Worm (Caenorhabditis elegans) whole organism, L4/young adult: ENCODE data around the gene mask-1.

ENCODE experiments used
- W03F9.2 ChIP-seq: fragments of 150-350 bp; optimal IDR thresholded peaks from 2 replicates; lab custom pipeline; 2014; ENCODE audit warnings: missing biosample characterization, missing genetic modification characterization
- him-1 ChIP-seq: sonication (generic microtip); optimal IDR thresholded peaks from 2 replicates; lab custom pipeline; 2016; ENCODE audit warnings: missing genotype, missing genetic modification reagents, missing genetic modification characterization, missing compliant biosample characterization

ce11 chrIV:10429129-10429528, 54.4 kb downstream of the mask-1 start, which contains the start of gene F13B12.2:
- TF ChIP-seq him-1 (tag; lab: Kevin White, UChicago) (no peak), W03F9.2 (tag; lab: Kevin White, UChicago) (no peak)
